Fruit fly (Drosophila melanogaster) whole organism, embryonic: ENCODE data around the gene CG15594.

Experiments
- Bteb2 ChIP-seq: fragments of 200-800 bp; sonication (Bioruptor generic); optimal IDR thresholded peaks from 2 replicates; lab custom pipeline; 2016; ENCODE audit warnings: missing biosample characterization, missing genetic modification characterization
- CG12942 ChIP-seq: fragments of 200-800 bp; sonication (Bioruptor generic); optimal IDR thresholded peaks from 3 replicates; lab custom pipeline; 2016; ENCODE audit warnings: missing biosample characterization, missing genetic modification characterization
- CG13624 ChIP-seq: fragments of 200-800 bp; sonication (Bioruptor generic); optimal IDR thresholded peaks from 2 replicates; lab custom pipeline; 2016; ENCODE audit warnings: missing biosample characterization, missing genetic modification characterization
- CG9609 ChIP-seq: fragments of 200-800 bp; sonication (Bioruptor generic); optimal IDR thresholded peaks from 3 replicates; lab custom pipeline; 2016; ENCODE audit warnings: missing biosample characterization, missing genetic modification characterization
- kni ChIP-seq: fragments of 200-800 bp; sonication (Bioruptor generic); optimal IDR thresholded peaks from 3 replicates; lab custom pipeline; 2017; ENCODE audit warnings: mild to moderate bottlenecking, missing biosample characterization, missing genetic modification reagents, missing genetic modification characterization

dm6 chr3R:6278231-6278630, 9.3 kb upstream of the CG15594 start, which contains the start of gene Osi12:
- TF ChIP-seq CG12942 (GFP tag; lab: Kevin White, UChicago): no peak
- TF ChIP-seq Bteb2: no peak
- no peak for TF ChIP-seq CG9609 (GFP tag; lab: Kevin White, UChicago)
- TF ChIP-seq CG13624 (GFP tag; lab: Kevin White, UChicago): no peak
- no peak for TF ChIP-seq kni (GFP tag; lab: Kevin White, UChicago)
